Worm (Caenorhabditis elegans): ENCODE results near the gene srw-3.

Gene srw-3

DNA sequence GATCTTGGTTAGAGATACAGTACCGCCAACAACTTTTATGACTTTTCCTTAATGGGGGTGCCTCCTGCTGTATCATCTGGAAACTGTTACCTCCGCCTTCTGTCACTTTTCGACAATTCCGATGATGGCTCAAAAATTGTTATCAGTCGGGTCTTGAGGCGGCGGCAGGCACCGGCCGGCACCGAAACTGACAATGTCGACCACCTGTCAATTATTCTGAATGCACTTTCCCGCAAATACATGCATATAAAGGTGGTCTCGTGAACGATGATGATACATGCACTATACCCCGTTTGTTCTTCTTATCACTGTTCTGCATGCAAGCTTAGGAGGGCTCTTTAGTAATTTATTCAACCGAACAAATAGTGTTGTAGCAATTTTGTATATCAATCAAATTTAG, 38.7 kb downstream of the srw-3 start (continued):
- no peak for TF ChIP-seq dmd-9 (GFP tag; IDR thresholded peaks at IDR 0.05)
- peak; percentile 33 for TF ChIP-seq gei-8 (GFP tag; optimal IDR thresholded peaks at IDR 0.05)
- TF ChIP-seq dpl-1 (GFP tag; optimal IDR thresholded peaks at IDR 0.05), result no peak
- TF ChIP-seq dve-1 (tag; optimal IDR thresholded peaks at IDR 0.05; ENCODE audit: insufficient read depth), result peak; percentile 97
- TF ChIP-seq hlh-11 (tag; optimal IDR thresholded peaks at IDR 0.05), result peak; percentile 97
- no peak for TF ChIP-seq spr-1 (tag; optimal IDR thresholded peaks at IDR 0.05)
- peak; percentile 80; the same call in 1 of the 2 replicates for TF ChIP-seq saeg-2 (GFP tag; IDR thresholded peaks at IDR 0.05)
- TF ChIP-seq fkh-10 (GFP tag; optimal IDR thresholded peaks at IDR 0.05), result no peak
- TF ChIP-seq aly-2 (tag; optimal IDR thresholded peaks at IDR 0.05), result no peak
- peak; percentile 50 for TF ChIP-seq aha-1 (tag)
- TF ChIP-seq F49E8.2 (tag; optimal IDR thresholded peaks at IDR 0.05; ENCODE audit: borderline replicate concordance), result no peak
- TF ChIP-seq hmg-1.1 (GFP tag; IDR thresholded peaks at IDR 0.05), result no peak
- TF ChIP-seq mes-2 (tag; optimal IDR thresholded peaks at IDR 0.05; ENCODE audit: poor library complexity, severe bottlenecking), result peak; percentile 29
- TF ChIP-seq zfp-3 (GFP tag; conservative IDR thresholded peaks at IDR 0.05), result no peak
- 0 out of 2 replicates have a peak, but pooled peaks have one; percentile 47 for TF ChIP-seq T26A8.4 (GFP tag; IDR thresholded peaks at IDR 0.05)
- TF ChIP-seq nhr-77 (tag; optimal IDR thresholded peaks at IDR 0.05), result peak; percentile 25
- TF ChIP-seq php-3 (GFP tag; IDR thresholded peaks at IDR 0.05), result peak; percentile 93
- peak; percentile 63; the same call in 1 of the 2 replicates for TF ChIP-seq mdt-29 (GFP tag; IDR thresholded peaks at IDR 0.05)
- TF ChIP-seq T20F7.1 (GFP tag; optimal IDR thresholded peaks at IDR 0.05), result peak; percentile 37
- no peak for TF ChIP-seq zip-2 (tag; optimal IDR thresholded peaks at IDR 0.05)
- TF ChIP-seq fos-1 (tag; optimal IDR thresholded peaks at IDR 0.05), result no peak
- TF ChIP-seq daf-16 (GFP tag; optimal IDR thresholded peaks at IDR 0.05), result peak in 1 of 2 experiments; percentile 69
- peak; percentile 89 for TF ChIP-seq daf-16 (tag; optimal IDR thresholded peaks at IDR 0.05)
- TF ChIP-seq duxl-1 (tag; optimal IDR thresholded peaks at IDR 0.05; ENCODE audit: poor library complexity), result peak; percentile 15
- no peak for TF ChIP-seq lim-7 (GFP tag; IDR thresholded peaks at IDR 0.05)
- no peak for TF ChIP-seq nhr-111 (GFP tag; optimal IDR thresholded peaks at IDR 0.05)
- no peak for TF ChIP-seq ama-1 (optimal IDR thresholded peaks at IDR 0.05)
- TF ChIP-seq lin-1 (GFP tag; IDR thresholded peaks at IDR 0.05), result peak; percentile 94
- TF ChIP-seq dmd-8 (GFP tag; IDR thresholded peaks at IDR 0.05), result no peak
- no peak for TF ChIP-seq nhr-11 (tag; optimal IDR thresholded peaks at IDR 0.05)
- no peak for TF ChIP-seq lin-15B (tag; optimal IDR thresholded peaks at IDR 0.05)
- TF ChIP-seq jun-1 (tag; optimal IDR thresholded peaks at IDR 0.05), result no peak
- no peak for TF ChIP-seq nhr-6 (tag; optimal IDR thresholded peaks at IDR 0.05)
- TF ChIP-seq madf-5 (GFP tag; IDR thresholded peaks at IDR 0.05), result no peak
- no peak for TF ChIP-seq R02D3.7 (tag; optimal IDR thresholded peaks at IDR 0.05)
- TF ChIP-seq egl-27 (tag; optimal IDR thresholded peaks at IDR 0.05), result no peak

DNA sequence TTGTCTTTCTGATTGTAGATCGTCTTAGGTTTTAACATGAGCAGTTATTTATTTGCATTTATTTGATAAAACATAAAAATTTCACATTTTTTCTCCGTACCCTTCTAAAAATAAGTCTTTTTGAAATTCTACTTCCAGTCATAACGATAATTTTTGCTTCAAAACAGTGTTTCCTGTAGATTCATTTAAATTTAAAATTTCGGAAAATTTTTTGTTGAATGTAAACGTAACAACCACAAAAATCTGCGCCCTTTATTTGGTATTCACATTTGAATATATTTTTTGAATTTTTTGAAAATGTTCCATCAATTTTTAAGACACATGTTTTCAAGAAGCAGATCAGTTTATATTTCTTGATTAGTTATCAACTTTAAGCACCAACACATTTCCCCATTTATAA, 40.0 kb downstream of the srw-3 start:
- TF ChIP-seq aha-1 (tag), result peak; percentile 92
- no peak for TF ChIP-seq F10B5.3 (tag; optimal IDR thresholded peaks at IDR 0.05)
- TF ChIP-seq lsy-2 (tag; optimal IDR thresholded peaks at IDR 0.05), result no peak

DNA sequence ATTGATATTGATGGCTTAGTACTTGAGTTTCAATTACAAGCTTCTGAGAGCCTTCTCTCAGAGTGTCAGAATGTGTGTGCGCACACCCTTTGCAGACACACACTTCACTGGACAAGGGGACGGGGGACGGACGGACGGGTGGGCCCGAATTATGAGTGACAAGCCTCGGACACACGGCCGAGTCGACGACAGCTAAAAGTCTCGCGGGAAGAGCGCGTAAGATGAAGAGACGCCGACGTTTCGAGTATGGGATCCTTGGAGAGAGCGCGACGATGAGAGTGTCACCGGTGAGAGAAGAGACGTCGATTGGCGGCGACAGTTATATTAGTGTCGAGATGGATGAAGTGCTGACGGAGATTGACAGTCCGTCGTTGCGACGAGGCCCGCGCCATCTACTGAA, 40.5 kb downstream of the srw-3 start:
- 0 out of 2 replicates have a peak, but pooled peaks have one; percentile 17 for TF ChIP-seq ctbp-1 (GFP tag; IDR thresholded peaks at IDR 0.05)
- no peak for TF ChIP-seq aha-1 (tag)
- no peak for TF ChIP-seq rbr-2 (tag; optimal IDR thresholded peaks at IDR 0.05)
- no peak for TF ChIP-seq duxl-1 (tag; optimal IDR thresholded peaks at IDR 0.05; ENCODE audit: poor library complexity)
- no peak for TF ChIP-seq aly-2 (tag; optimal IDR thresholded peaks at IDR 0.05)
- TF ChIP-seq mxl-3 (GFP tag; optimal IDR thresholded peaks at IDR 0.05), result peak; percentile 29
- no peak for TF ChIP-seq ces-1 (GFP tag; optimal IDR thresholded peaks at IDR 0.05)
- no peak for TF ChIP-seq D1046.2 (GFP tag; IDR thresholded peaks at IDR 0.05)
- no peak for TF ChIP-seq madf-5 (GFP tag; IDR thresholded peaks at IDR 0.05)
- no peak for TF ChIP-seq lin-1 (GFP tag; IDR thresholded peaks at IDR 0.05)
- peak; percentile 73 for TF ChIP-seq set-16 (GFP tag; IDR thresholded peaks at IDR 0.05)
- TF ChIP-seq vab-7 (GFP tag; IDR thresholded peaks at IDR 0.05), result 0 out of 2 replicates have a peak, but pooled peaks have one; percentile 5
- no peak for TF ChIP-seq saeg-2 (GFP tag; IDR thresholded peaks at IDR 0.05)
- TF ChIP-seq egl-43 (GFP tag; IDR thresholded peaks at IDR 0.05), result 0 out of 2 replicates have a peak, but pooled peaks have one; percentile 39
- 0 out of 2 replicates have a peak, but pooled peaks have one; percentile 59 for TF ChIP-seq tra-1 (GFP tag; IDR thresholded peaks at IDR 0.05)
- TF ChIP-seq mdt-29 (GFP tag; IDR thresholded peaks at IDR 0.05), result no peak
- peak; percentile 63 for TF ChIP-seq dmd-6 (GFP tag; IDR thresholded peaks at IDR 0.05)
- 0 out of 2 replicates have a peak, but pooled peaks have one; percentile 26 for TF ChIP-seq ceh-20 (GFP tag; IDR thresholded peaks at IDR 0.05)
- TF ChIP-seq hlh-11 (tag; optimal IDR thresholded peaks at IDR 0.05), result peak; percentile 12
- no peak for TF ChIP-seq pqm-1 (tag; optimal IDR thresholded peaks at IDR 0.05)

Measured in whole organism, L4 larva.